Worm (Caenorhabditis elegans) whole organism, L3 larva: ENCODE results near the gene fbxb-118.

Experiments
- R02D3.7 ChIP-seq: fragments of 150-350 bp; optimal IDR thresholded peaks from 2 replicates; lab custom pipeline; 2014; ENCODE audit warnings: missing biosample characterization, missing genetic modification characterization
- ama-1 ChIP-seq: fragments of 150-350 bp; optimal IDR thresholded peaks from 2 replicates; lab custom pipeline; 2018
- elt-2 ChIP-seq: sonication (generic microtip); optimal IDR thresholded peaks from 2 replicates; lab custom pipeline; 2016; ENCODE audit warnings: missing genetic modification reagents, mild to moderate bottlenecking, missing genetic modification characterization, missing compliant biosample characterization
- eor-1 ChIP-seq, 2 experiments: fragments of 150-350 bp; optimal IDR thresholded peaks; 2 replicates each; lab custom pipeline; 2014 to 2018; ENCODE audit warnings: missing biosample characterization in 2 of 2, missing genetic modification characterization in 2 of 2
- fos-1 ChIP-seq: fragments of 150-350 bp; optimal IDR thresholded peaks from 2 replicates; lab custom pipeline; 2014; ENCODE audit warnings: missing biosample characterization, missing genetic modification characterization
- hmg-11 ChIP-seq: sonication (generic microtip); optimal IDR thresholded peaks from 2 replicates; lab custom pipeline; 2016; ENCODE audit warnings: missing genetic modification characterization, missing compliant biosample characterization
- lsy-12 ChIP-seq: sonication (generic microtip); optimal IDR thresholded peaks from 2 replicates; lab custom pipeline; 2016; ENCODE audit warnings: mild to moderate bottlenecking, missing genetic modification characterization, missing compliant biosample characterization
- nfya-1 ChIP-seq: sonication (generic microtip); optimal IDR thresholded peaks from 2 replicates; lab custom pipeline; 2017; ENCODE audit warnings: missing genetic modification characterization, mild to moderate bottlenecking, missing compliant biosample characterization, antibody characterized with exemption, moderate library complexity; ENCODE audit not compliant: insufficient read depth
- unc-62 ChIP-seq: fragments of 150-350 bp; sonication (generic microtip); optimal IDR thresholded peaks from 4 replicates; lab custom pipeline; 2014; ENCODE audit warnings: missing biosample characterization, missing genetic modification reagents, missing genetic modification characterization
- ztf-11 ChIP-seq: fragments of 150-350 bp; optimal IDR thresholded peaks from 2 replicates; lab custom pipeline; 2014; ENCODE audit warnings: missing biosample characterization, missing genetic modification characterization

ce11 chrII:4098759-4099158 is 34.9 kb upstream of the fbxb-118 start:
- no peak for TF ChIP-seq R02D3.7 (tag; lab: Kevin White, UChicago)
- TF ChIP-seq eor-1 (tag; optimal IDR thresholded peaks at IDR 0.05; lab: Kevin White, UChicago) = no peak
- TF ChIP-seq ama-1 (lab: Kevin White, UChicago) = no peak
- no peak for TF ChIP-seq nfya-1 (tag; lab: Kevin White, UChicago)
- TF ChIP-seq ztf-11 = no peak
- no peak for TF ChIP-seq unc-62
- TF ChIP-seq hmg-11 (tag; lab: Kevin White, UChicago) = no peak
- TF ChIP-seq fos-1 (tag; lab: Kevin White, UChicago) = no peak
- no peak for TF ChIP-seq elt-2
- TF ChIP-seq lsy-12 (tag; lab: Kevin White, UChicago) = no peak
